Fruit fly (Drosophila melanogaster) S2 (cell line): ENCODE data around the gene sog.

ENCODE experiments used
- CG8478 ChIP-seq: fragments of >200 bp; optimal IDR thresholded peaks from 2 replicates; lab custom pipeline; 2018
- CTCF ChIP-seq, 2 experiments: fragments of >200 bp; optimal IDR thresholded peaks; 2 replicates each; lab custom pipeline; 2018

- TF ChIP-seq CTCF (optimal IDR thresholded peaks at IDR 0.05; lab: Kevin White, UChicago) (no peak), CG8478 (lab: Kevin White, UChicago) (no peak)
Observed at dm6 chrX:15619631-15619960, 13.6 kb downstream of the sog start.
